Fruit fly (Drosophila melanogaster) whole organism, embryonic: ENCODE data around the gene Msh6.

Experiments
- Bteb2 ChIP-seq: fragments of 200-800 bp; sonication (Bioruptor generic); optimal IDR thresholded peaks from 2 replicates; lab custom pipeline; 2016; ENCODE audit warnings: missing biosample characterization, missing genetic modification characterization
- C15 ChIP-seq: fragments of 200-800 bp; sonication (Bioruptor generic); IDR thresholded peaks from 3 replicates; pipeline ENCODE4 v1.3.6; 2022; ENCODE audit warnings: missing biosample characterization, missing genetic modification characterization
- CG10209 ChIP-seq: fragments of 200-800 bp; sonication (Bioruptor generic); optimal IDR thresholded peaks from 3 replicates; lab custom pipeline; 2017; ENCODE audit warnings: missing biosample characterization, mild to moderate bottlenecking, missing genetic modification characterization, missing genetic modification reagents
- CG12219 ChIP-seq: fragments of 200-800 bp; sonication (Bioruptor generic); optimal IDR thresholded peaks from 3 replicates; lab custom pipeline; 2018; ENCODE audit warnings: missing biosample characterization, mild to moderate bottlenecking, missing genetic modification characterization
- CG12942 ChIP-seq: fragments of 200-800 bp; sonication (Bioruptor generic); optimal IDR thresholded peaks from 3 replicates; lab custom pipeline; 2016; ENCODE audit warnings: missing biosample characterization, missing genetic modification characterization
- CG15696 ChIP-seq: fragments of 200-800 bp; sonication (Bioruptor generic); optimal IDR thresholded peaks from 2 replicates; lab custom pipeline; 2019; ENCODE audit warnings: missing biosample characterization, mild to moderate bottlenecking, missing genetic modification characterization, moderate library complexity
- CG1603 ChIP-seq: fragments of 200-800 bp; sonication (Bioruptor generic); optimal IDR thresholded peaks from 2 replicates; lab custom pipeline; 2019; ENCODE audit warnings: missing biosample characterization, mild to moderate bottlenecking, missing genetic modification characterization, moderate library complexity
- CG17359 ChIP-seq: fragments of 200-800 bp; sonication (Bioruptor generic); optimal IDR thresholded peaks from 3 replicates; lab custom pipeline; 2018; ENCODE audit warnings: missing biosample characterization, mild to moderate bottlenecking, missing genetic modification characterization, moderate library complexity
- CG17361 ChIP-seq: fragments of 200-800 bp; sonication (Bioruptor generic); IDR thresholded peaks from 3 replicates; pipeline ENCODE4 v1.3.6; 2022; ENCODE audit warnings: missing biosample characterization, missing genetic modification characterization
- CG2120 ChIP-seq: fragments of 200-800 bp; sonication (Bioruptor generic); optimal IDR thresholded peaks from 3 replicates; lab custom pipeline; 2016; ENCODE audit warnings: missing biosample characterization, missing genetic modification characterization
- CG34376 ChIP-seq: fragments of 200-800 bp; sonication (Bioruptor generic); optimal IDR thresholded peaks from 2 replicates; lab custom pipeline; 2018; ENCODE audit warnings: missing biosample characterization, mild to moderate bottlenecking, missing genetic modification characterization
- CG4854 ChIP-seq: fragments of 200-800 bp; sonication (Bioruptor generic); optimal IDR thresholded peaks from 2 replicates; lab custom pipeline; 2016; ENCODE audit warnings: missing biosample characterization, missing genetic modification characterization, inconsistent platforms
- CG6175 ChIP-seq: fragments of 200-800 bp; sonication (Bioruptor generic); IDR thresholded peaks from 3 replicates; pipeline ENCODE4 v1.3.6; 2022; ENCODE audit warnings: missing biosample characterization, missing genetic modification characterization
- CG6854 ChIP-seq: fragments of 200-800 bp; sonication (Bioruptor generic); optimal IDR thresholded peaks from 3 replicates; lab custom pipeline; 2017; ENCODE audit warnings: missing biosample characterization, mild to moderate bottlenecking, missing genetic modification characterization
- CG7372 ChIP-seq: fragments of 200-800 bp; sonication (Bioruptor generic); IDR thresholded peaks from 2 replicates; pipeline ENCODE4 v1.3.6; 2022; ENCODE audit warnings: missing biosample characterization, missing genetic modification characterization
- CG7786 ChIP-seq: fragments of 200-800 bp; sonication (Bioruptor generic); optimal IDR thresholded peaks from 2 replicates; lab custom pipeline; 2016; ENCODE audit warnings: missing biosample characterization, missing genetic modification characterization
- CG7839 ChIP-seq: fragments of 200-800 bp; sonication (Bioruptor generic); optimal IDR thresholded peaks from 3 replicates; lab custom pipeline; 2018; ENCODE audit warnings: missing biosample characterization, mild to moderate bottlenecking, missing genetic modification characterization, moderate library complexity
- CG8388 ChIP-seq: fragments of 200-800 bp; sonication (Bioruptor generic); optimal IDR thresholded peaks from 2 replicates; lab custom pipeline; 2019; ENCODE audit warnings: missing biosample characterization, mild to moderate bottlenecking, missing genetic modification characterization, moderate library complexity
- CG9215 ChIP-seq: fragments of 200-800 bp; sonication (Bioruptor generic); IDR thresholded peaks from 2 replicates; pipeline ENCODE4 v1.3.6; 2022; ENCODE audit warnings: missing biosample characterization, missing genetic modification characterization
- CG9437 ChIP-seq: fragments of 200-800 bp; sonication (Bioruptor generic); optimal IDR thresholded peaks from 2 replicates; lab custom pipeline; 2018; ENCODE audit warnings: missing biosample characterization, mild to moderate bottlenecking, missing genetic modification characterization
- CG9932 ChIP-seq: fragments of 200-800 bp; sonication (Bioruptor generic); IDR thresholded peaks from 2 replicates; pipeline ENCODE4 v1.3.6; 2022; ENCODE audit warnings: missing biosample characterization, missing genetic modification characterization
- CHES-1-like ChIP-seq: fragments of 200-800 bp; sonication (Bioruptor generic); optimal IDR thresholded peaks from 2 replicates; lab custom pipeline; 2016; ENCODE audit warnings: missing biosample characterization, missing genetic modification characterization
- Camta ChIP-seq: fragments of 200-800 bp; sonication (Bioruptor generic); optimal IDR thresholded peaks from 2 replicates; lab custom pipeline; 2016; ENCODE audit warnings: missing biosample characterization, missing genetic modification characterization
- Dad ChIP-seq: fragments of 200-800 bp; sonication (Bioruptor generic); optimal IDR thresholded peaks from 3 replicates; lab custom pipeline; 2016; ENCODE audit warnings: missing biosample characterization, missing genetic modification characterization
- Hmx ChIP-seq: fragments of 200-800 bp; sonication (Bioruptor generic); optimal IDR thresholded peaks from 2 replicates; lab custom pipeline; 2016; ENCODE audit warnings: missing biosample characterization, missing genetic modification characterization
- Kr ChIP-seq: fragments of 200-800 bp; sonication (Bioruptor generic); optimal IDR thresholded peaks from 2 replicates; lab custom pipeline; 2017; ENCODE audit warnings: missing biosample characterization, mild to moderate bottlenecking, missing genetic modification characterization
- Mes4 ChIP-seq: fragments of 200-800 bp; sonication (Bioruptor generic); optimal IDR thresholded peaks from 2 replicates; lab custom pipeline; 2016; ENCODE audit warnings: missing biosample characterization, missing genetic modification characterization
- NFAT ChIP-seq: fragments of 200-800 bp; sonication (Bioruptor generic); IDR thresholded peaks from 2 replicates; pipeline ENCODE4 v1.3.6; 2022; ENCODE audit warnings: missing biosample characterization, missing genetic modification characterization
- NK7.1 ChIP-seq: fragments of 200-800 bp; sonication (Bioruptor generic); optimal IDR thresholded peaks from 3 replicates; lab custom pipeline; 2016; ENCODE audit warnings: missing biosample characterization, missing genetic modification characterization
- Oli ChIP-seq: fragments of 200-800 bp; sonication (Bioruptor generic); optimal IDR thresholded peaks from 2 replicates; lab custom pipeline; 2018; ENCODE audit warnings: missing biosample characterization, mild to moderate bottlenecking, missing genetic modification characterization, moderate library complexity
- Optix ChIP-seq: fragments of 200-800 bp; sonication (Bioruptor generic); IDR thresholded peaks from 3 replicates; pipeline ENCODE4 v1.3.6; 2022; ENCODE audit warnings: missing biosample characterization, missing genetic modification characterization
- Trl ChIP-seq, 3 experiments: fragments of >200 bp in 2 of 3; fragments of 200-800 bp in 1 of 3; sonication (Bioruptor generic) in 1 of 3; optimal IDR thresholded peaks; 2 replicates in 1 of 3; 3 replicates in 2 of 3; lab custom pipeline; 2016 to 2017; ENCODE audit warnings: missing biosample characterization in 1 of 3, missing genetic modification characterization in 1 of 3
- ab ChIP-seq: fragments of 200-800 bp; sonication (Bioruptor generic); optimal IDR thresholded peaks from 2 replicates; lab custom pipeline; 2016; ENCODE audit warnings: missing biosample characterization, missing genetic modification characterization
- amos ChIP-seq: fragments of 200-800 bp; sonication (Bioruptor generic); IDR thresholded peaks from 2 replicates; pipeline ENCODE4 v1.3.6; 2022; ENCODE audit warnings: missing biosample characterization, missing genetic modification characterization; ENCODE audit not compliant: partially characterized antibody
- az2 ChIP-seq: fragments of 200-800 bp; sonication (Bioruptor generic); optimal IDR thresholded peaks from 3 replicates; lab custom pipeline; 2016; ENCODE audit warnings: missing biosample characterization, missing genetic modification characterization
- chinmo ChIP-seq: fragments of 200-800 bp; sonication (Bioruptor generic); IDR thresholded peaks from 4 replicates; pipeline ENCODE4 v1.3.6; 2022; ENCODE audit warnings: missing biosample characterization, missing genetic modification characterization; ENCODE audit not compliant: partially characterized antibody
- dysf ChIP-seq: fragments of 200-800 bp; sonication (Bioruptor generic); IDR thresholded peaks from 3 replicates; pipeline ENCODE4 v1.3.6; 2022; ENCODE audit warnings: missing biosample characterization, missing genetic modification characterization
- emc ChIP-seq: fragments of 200-800 bp; sonication (Bioruptor generic); optimal IDR thresholded peaks from 2 replicates; lab custom pipeline; 2016; ENCODE audit warnings: missing biosample characterization, missing genetic modification characterization
- fd102C ChIP-seq: fragments of 200-800 bp; sonication (Bioruptor generic); optimal IDR thresholded peaks from 2 replicates; lab custom pipeline; 2018; ENCODE audit warnings: missing biosample characterization, mild to moderate bottlenecking, missing genetic modification characterization, moderate library complexity
- jigr1 ChIP-seq: fragments of 200-800 bp; sonication (Bioruptor generic); IDR thresholded peaks from 3 replicates; pipeline ENCODE4 v1.3.6; 2022; ENCODE audit warnings: missing biosample characterization, missing genetic modification characterization
- lola ChIP-seq, 3 experiments: fragments of >200 bp in 2 of 3; fragments of 200-800 bp in 1 of 3; sonication (Bioruptor generic) in 1 of 3; optimal IDR thresholded peaks; 2 replicates each; lab custom pipeline; 2017 to 2019; ENCODE audit warnings: missing biosample characterization in 3 of 3, missing genetic modification characterization in 3 of 3, mild to moderate bottlenecking in 1 of 3, moderate library complexity in 1 of 3
- pum ChIP-seq: fragments of 200-800 bp; sonication (Bioruptor generic); optimal IDR thresholded peaks from 2 replicates; lab custom pipeline; 2016; ENCODE audit warnings: missing biosample characterization, missing genetic modification characterization
- sqz ChIP-seq: fragments of 200-800 bp; sonication (Bioruptor generic); optimal IDR thresholded peaks from 3 replicates; lab custom pipeline; 2018; ENCODE audit warnings: missing biosample characterization, mild to moderate bottlenecking, missing genetic modification characterization
- stwl ChIP-seq: fragments of 200-800 bp; sonication (Bioruptor generic); optimal IDR thresholded peaks from 3 replicates; lab custom pipeline; 2018; ENCODE audit warnings: missing biosample characterization, mild to moderate bottlenecking, missing genetic modification characterization, moderate library complexity
- tio ChIP-seq: fragments of 200-800 bp; sonication (Bioruptor generic); optimal IDR thresholded peaks from 2 replicates; lab custom pipeline; 2017; ENCODE audit warnings: missing biosample characterization, missing genetic modification characterization, inconsistent platforms
- ttk ChIP-seq: fragments of 200-800 bp; sonication (Bioruptor generic); IDR thresholded peaks from 2 replicates; pipeline ENCODE4 v2.1.2; 2022; ENCODE audit warnings: missing biosample characterization, missing genetic modification characterization
- tup ChIP-seq: fragments of 200-800 bp; sonication (Bioruptor generic); optimal IDR thresholded peaks from 2 replicates; lab custom pipeline; 2016; ENCODE audit warnings: missing biosample characterization, mild to moderate bottlenecking, missing genetic modification characterization, moderate library complexity
- z ChIP-seq: fragments of 200-800 bp; sonication (Bioruptor generic); IDR thresholded peaks from 3 replicates; pipeline ENCODE4 v1.3.6; 2022; ENCODE audit warnings: missing biosample characterization, missing genetic modification characterization
- zf30C ChIP-seq: fragments of 200-800 bp; sonication (Bioruptor generic); optimal IDR thresholded peaks from 3 replicates; lab custom pipeline; 2018; ENCODE audit warnings: missing biosample characterization, mild to moderate bottlenecking, missing genetic modification characterization

Msh6 gene

DNA sequence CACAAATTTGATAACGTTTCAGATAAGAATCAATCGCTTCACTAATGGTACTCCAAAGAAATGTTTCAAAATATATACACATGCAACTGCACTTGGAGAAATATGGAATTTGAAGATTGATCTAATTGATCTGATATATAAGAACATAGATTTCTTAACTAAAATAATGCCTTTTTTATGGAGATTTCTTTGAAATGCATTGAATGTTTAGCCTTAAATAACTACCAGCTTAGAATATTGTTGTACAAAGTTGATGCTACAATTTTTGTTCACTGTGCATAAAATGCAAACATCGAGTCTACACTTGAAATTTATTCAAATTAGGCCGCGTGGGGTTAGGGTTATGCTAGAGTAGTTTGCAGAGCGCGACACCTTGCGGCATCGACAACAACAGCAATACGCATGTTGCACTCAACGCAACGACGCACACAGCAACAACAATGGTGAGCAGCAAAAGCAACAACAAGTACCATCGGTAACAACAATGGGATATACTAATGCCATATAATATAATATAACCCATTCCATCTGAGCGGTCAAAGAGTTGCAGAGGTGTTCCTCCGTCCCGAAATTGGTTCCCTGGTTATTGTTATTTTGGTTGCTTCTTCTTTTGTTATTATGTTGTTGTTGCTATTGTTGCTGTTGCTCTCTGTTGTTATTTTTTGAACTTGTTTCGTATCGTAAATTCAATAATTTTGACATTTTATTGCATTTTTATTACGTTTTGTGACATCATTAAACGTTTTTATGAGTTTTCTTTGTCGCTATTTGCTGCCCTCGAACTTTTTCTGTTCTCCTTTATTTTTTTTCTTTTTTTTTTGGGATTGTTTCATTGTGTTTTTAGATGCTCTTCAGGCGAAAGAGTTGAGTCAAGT is 41.1 kb upstream of the Msh6 start (continued):
- TF ChIP-seq stwl (tag; lab: Kevin White, UChicago) (peak; percentile 33), tio (GFP tag; lab: Kevin White, UChicago) (peak; percentile 24), CG7786 (no peak), CG8388 (GFP tag; lab: Kevin White, UChicago) (peak; percentile 30), CG34376 (GFP tag; lab: Kevin White, UChicago) (no peak), Camta (GFP tag; lab: Kevin White, UChicago) (peak; percentile 10), CG1603 (tag; lab: Kevin White, UChicago) (peak; percentile 67), dysf (GFP tag; lab: Robert Waterston, UW) (no peak), CG7839 (peak; percentile 34), jigr1 (no peak), CG12942 (no peak), pum (GFP tag; lab: Kevin White, UChicago) (peak; percentile 6), CG15696 (tag; lab: Kevin White, UChicago) (peak; percentile 13), CG9437 (GFP tag; lab: Kevin White, UChicago) (no peak), z (GFP tag; lab: Robert Waterston, UW) (no peak), fd102C (GFP tag; lab: Kevin White, UChicago) (no peak), Trl (optimal IDR thresholded peaks at IDR 0.05; lab: Kevin White, UChicago) (no peak), Trl (GFP tag; optimal IDR thresholded peaks at IDR 0.05; lab: Kevin White, UChicago) (peak; percentile 27), CG2120 (no peak), Hmx (GFP tag; lab: Kevin White, UChicago) (no peak), sqz (peak; percentile 20), chinmo (GFP tag; lab: Robert Waterston, UW) (no peak), CG12219 (GFP tag; lab: Kevin White, UChicago) (no peak), CG17361 (GFP tag; lab: Robert Waterston, UW) (peak; percentile 52; the same call in 1 of the 3 replicates), CG6175 (GFP tag; lab: Robert Waterston, UW) (no peak), Mes4 (no peak), Kr (peak; percentile 21), CG9932 (no peak), C15 (no peak), lola (GFP tag; optimal IDR thresholded peaks at IDR 0.05; lab: Kevin White, UChicago) (peak in 1 of 3 experiments; percentile 67), Oli (tag; lab: Kevin White, UChicago) (peak; percentile 23), amos (GFP tag; lab: Robert Waterston, UW) (no peak), ab (GFP tag; lab: Kevin White, UChicago) (no peak), CG10209 (GFP tag; lab: Kevin White, UChicago) (no peak), Dad (no peak), emc (no peak), zf30C (GFP tag; lab: Kevin White, UChicago) (peak; percentile 33), CG7372 (GFP tag; lab: Robert Waterston, UW) (no peak), CG4854 (GFP tag; lab: Kevin White, UChicago) (no peak), CG6854 (GFP tag; lab: Kevin White, UChicago) (no peak), ttk (GFP tag; lab: Robert Waterston, UW) (no peak), CG17359 (tag; lab: Kevin White, UChicago) (peak; percentile 37), NK7.1 (no peak), Bteb2 (GFP tag; lab: Kevin White, UChicago) (no peak), tup (GFP tag; lab: Kevin White, UChicago) (no peak), NFAT (GFP tag; lab: Robert Waterston, UW) (no peak), az2 (peak; percentile 37), Optix (no peak), CHES-1-like (GFP tag; lab: Kevin White, UChicago) (no peak), CG9215 (GFP tag; lab: Robert Waterston, UW) (no peak)
